Fruit fly (Drosophila melanogaster): Measurements from ENCODE around the gene CG10918.

DNA sequence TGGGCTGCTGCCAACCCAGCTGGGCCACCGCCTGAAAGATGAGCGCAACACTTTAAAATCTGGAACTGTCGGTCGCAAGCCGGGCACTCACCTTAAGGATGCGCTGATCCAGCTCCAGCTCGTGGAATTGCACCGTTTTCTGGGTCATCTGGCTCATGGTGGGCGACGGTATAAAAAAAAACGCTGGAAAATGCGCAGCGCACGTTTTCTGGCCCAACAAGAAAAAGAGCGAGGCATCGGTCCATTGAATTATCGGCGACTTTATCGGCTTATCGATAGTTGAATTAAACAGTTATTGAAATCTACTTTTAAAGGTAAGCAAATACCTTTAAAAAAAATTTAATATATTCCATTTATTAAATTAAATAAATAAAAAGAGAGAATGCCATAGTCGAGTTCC is 41.4 kb downstream of the CG10918 start, which contains the start of gene Ddx56:
- TF ChIP-seq Eip93F (GFP tag; optimal IDR thresholded peaks at IDR 0.05) (no peak), CG31627 (GFP tag; optimal IDR thresholded peaks at IDR 0.05) (no peak), cyc (GFP tag; optimal IDR thresholded peaks at IDR 0.05) (no peak), eg (GFP tag; IDR thresholded peaks at IDR 0.05) (no peak), Ets96B (tag; optimal IDR thresholded peaks at IDR 0.05) (no peak)

Data from whole organism, prepupa.